Worm (Caenorhabditis elegans): ENCODE data around the gene arx-4.

The arx-4 gene

DNA sequence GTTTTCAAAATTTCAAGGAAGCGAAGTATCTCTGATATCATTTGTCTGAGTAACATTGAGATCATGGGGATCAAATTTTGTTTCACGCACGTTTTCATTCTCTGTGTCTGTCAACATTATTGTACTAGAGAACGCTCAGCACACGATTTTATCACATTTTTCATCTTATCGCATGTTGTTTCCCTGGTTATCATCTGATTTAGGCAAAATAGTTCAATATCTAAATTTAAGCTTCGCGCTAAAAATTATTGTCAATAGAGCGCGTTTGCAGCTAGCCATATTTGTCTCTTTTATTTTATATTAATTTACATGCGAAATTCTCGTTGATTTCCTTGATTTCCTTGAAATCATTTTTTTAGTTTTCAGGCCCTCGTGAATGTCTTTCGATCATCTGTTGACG lies 16.6 kb upstream of the arx-4 start, which contains the start of gene K02F3.2 (continued):
- no peak for TF ChIP-seq ekl-4 (GFP tag; IDR thresholded peaks at IDR 0.05)
- TF ChIP-seq attf-3 (GFP tag; conservative IDR thresholded peaks at IDR 0.05): no peak
- no peak for TF ChIP-seq hlh-26 (GFP tag; conservative IDR thresholded peaks at IDR 0.05)
- peak; percentile 39 for TF ChIP-seq ztf-26 (tag; optimal IDR thresholded peaks at IDR 0.05)
- TF ChIP-seq nhr-80 (tag; optimal IDR thresholded peaks at IDR 0.05): peak; percentile 48
- no peak for TF ChIP-seq let-607 (tag; optimal IDR thresholded peaks at IDR 0.05)
- TF ChIP-seq ZK185.1 (tag; optimal IDR thresholded peaks at IDR 0.05; ENCODE audit: poor library complexity, severe bottlenecking): no peak
- no peak for TF ChIP-seq cebp-1 (GFP tag; IDR thresholded peaks at IDR 0.05)
- peak; percentile 30 for TF ChIP-seq cebp-1 (tag; optimal IDR thresholded peaks at IDR 0.05)
- peak; percentile 91 for TF ChIP-seq mcd-1 (GFP tag; IDR thresholded peaks at IDR 0.05)

DNA sequence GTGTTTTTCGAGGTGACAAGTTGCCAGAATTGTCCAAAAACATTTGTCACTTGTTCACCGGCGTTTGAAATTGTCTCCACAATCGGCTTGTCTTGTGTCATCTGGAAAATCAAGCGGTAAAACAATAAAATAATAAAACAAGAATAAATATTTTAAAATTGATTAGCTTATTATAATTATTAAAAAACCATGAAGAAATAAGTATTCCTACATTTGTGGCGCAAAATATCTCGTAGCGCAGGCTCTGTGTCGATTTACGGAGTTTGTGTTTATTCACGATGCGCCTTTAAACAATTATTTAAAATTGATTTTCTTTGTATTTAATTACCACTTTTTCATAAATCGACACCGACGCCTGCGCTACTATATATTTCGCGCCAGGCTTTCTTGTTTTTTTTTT lies 9.8 kb upstream of the arx-4 start, which contains the start of gene moma-1:
moma-1 (minus strand) TSS at position 101 of the 400 bp plus-strand sequence.
- TF ChIP-seq ama-1 (optimal IDR thresholded peaks at IDR 0.05) (no peak), ama-1 (GFP tag; optimal IDR thresholded peaks at IDR 0.05) (no peak), egl-18 (GFP tag; IDR thresholded peaks at IDR 0.05) (no peak), nhr-179 (tag; optimal IDR thresholded peaks at IDR 0.05) (no peak), zim-3 (tag; optimal IDR thresholded peaks at IDR 0.05) (no peak), hlh-26 (GFP tag; conservative IDR thresholded peaks at IDR 0.05) (no peak), dox-1 (GFP tag; IDR thresholded peaks at IDR 0.05) (no peak), nfya-2 (GFP tag; IDR thresholded peaks at IDR 0.05) (no peak), ceh-79 (tag; optimal IDR thresholded peaks at IDR 0.05) (peak; percentile 10), dpl-1 (GFP tag; optimal IDR thresholded peaks at IDR 0.05) (no peak), madf-6 (GFP tag; IDR thresholded peaks at IDR 0.05) (peak; percentile 14; the same call in 1 of the 2 replicates), tbp1 (GFP tag; optimal IDR thresholded peaks at IDR 0.05) (no peak), B0261.1 (tag; optimal IDR thresholded peaks at IDR 0.05) (no peak), snpc-4 (GFP tag; optimal IDR thresholded peaks at IDR 0.05) (no peak), snpc-4 (tag; optimal IDR thresholded peaks at IDR 0.05) (no peak), snpc-3.4 (tag; optimal IDR thresholded peaks at IDR 0.05) (peak; percentile 35), ztf-25 (GFP tag; IDR thresholded peaks at IDR 0.05) (no peak), attf-3 (GFP tag; conservative IDR thresholded peaks at IDR 0.05) (no peak), efl-1 (GFP tag; optimal IDR thresholded peaks at IDR 0.05) (peak; percentile 27), ceh-40 (GFP tag; IDR thresholded peaks at IDR 0.05) (no peak), atf-7 (tag; optimal IDR thresholded peaks at IDR 0.05) (no peak), ceh-27 (GFP tag; optimal IDR thresholded peaks at IDR 0.05) (no peak), bed-1 (GFP tag; IDR thresholded peaks at IDR 0.05) (no peak), hmg-20 (GFP tag; IDR thresholded peaks at IDR 0.05) (no peak), F39B2.1 (GFP tag; IDR thresholded peaks at IDR 0.05) (no peak), attf-6 (GFP tag; IDR thresholded peaks at IDR 0.05) (no peak), unc-62 (GFP tag; optimal IDR thresholded peaks at IDR 0.05) (no peak), ccch-3 (GFP tag; optimal IDR thresholded peaks at IDR 0.05) (no peak), Y56A3A.18 (GFP tag; IDR thresholded peaks at IDR 0.05) (no peak), him-1 (tag; optimal IDR thresholded peaks at IDR 0.05) (no peak), F57A8.1 (GFP tag; optimal IDR thresholded peaks at IDR 0.05) (no peak), lin-54 (GFP tag; optimal IDR thresholded peaks at IDR 0.05) (no peak), rpc-1 (optimal IDR thresholded peaks at IDR 0.05) (no peak), rpc-1 (tag; optimal IDR thresholded peaks at IDR 0.05) (no peak)
